Fruit fly (Drosophila melanogaster) whole organism, embryonic: ENCODE data around the gene CG6420.

Source experiments
- Antp ChIP-seq: fragments of 200-800 bp; sonication (Bioruptor generic); optimal IDR thresholded peaks from 3 replicates; lab custom pipeline; 2016; ENCODE audit warnings: missing biosample characterization, missing genetic modification characterization
- Bdp1 ChIP-seq: fragments of 200-800 bp; sonication (Bioruptor generic); optimal IDR thresholded peaks from 3 replicates; lab custom pipeline; 2016; ENCODE audit warnings: missing biosample characterization, missing genetic modification characterization
- CG12104 ChIP-seq: fragments of 200-800 bp; sonication (Bioruptor generic); optimal IDR thresholded peaks from 3 replicates; lab custom pipeline; 2016; ENCODE audit warnings: missing biosample characterization, missing genetic modification characterization
- CG12659 ChIP-seq: fragments of 200-800 bp; sonication (Bioruptor generic); optimal IDR thresholded peaks from 3 replicates; lab custom pipeline; 2017; ENCODE audit warnings: mild to moderate bottlenecking, missing biosample characterization, missing genetic modification reagents, missing genetic modification characterization
- CG12942 ChIP-seq: fragments of 200-800 bp; sonication (Bioruptor generic); optimal IDR thresholded peaks from 3 replicates; lab custom pipeline; 2016; ENCODE audit warnings: missing biosample characterization, missing genetic modification characterization
- CG13296 ChIP-seq: fragments of 200-800 bp; sonication (Bioruptor generic); optimal IDR thresholded peaks from 3 replicates; lab custom pipeline; 2018; ENCODE audit warnings: missing biosample characterization, mild to moderate bottlenecking, missing genetic modification characterization
- CG13624 ChIP-seq: fragments of 200-800 bp; sonication (Bioruptor generic); optimal IDR thresholded peaks from 2 replicates; lab custom pipeline; 2016; ENCODE audit warnings: missing biosample characterization, missing genetic modification characterization
- CG14860 ChIP-seq: fragments of 200-800 bp; sonication (Bioruptor generic); IDR thresholded peaks from 3 replicates; pipeline ENCODE4 v1.3.6; 2022; ENCODE audit warnings: missing biosample characterization, missing genetic modification characterization; ENCODE audit not compliant: partially characterized antibody
- CG15479 ChIP-seq: fragments of 200-800 bp; sonication (Bioruptor generic); optimal IDR thresholded peaks from 3 replicates; lab custom pipeline; 2019; ENCODE audit warnings: missing biosample characterization, mild to moderate bottlenecking, missing genetic modification characterization, moderate library complexity
- CG15514 ChIP-seq: fragments of 200-800 bp; sonication (Bioruptor generic); optimal IDR thresholded peaks from 3 replicates; lab custom pipeline; 2017; ENCODE audit warnings: missing biosample characterization, missing genetic modification characterization, mild to moderate bottlenecking, moderate library complexity, missing genetic modification reagents
- CG17829 ChIP-seq: fragments of 200-800 bp; optimal IDR thresholded peaks from 2 replicates; lab custom pipeline; 2019; ENCODE audit warnings: missing biosample characterization, mild to moderate bottlenecking, missing genetic modification characterization, moderate library complexity
- CG18011 ChIP-seq: fragments of 200-800 bp; sonication (Bioruptor generic); optimal IDR thresholded peaks from 2 replicates; lab custom pipeline; 2017; ENCODE audit warnings: missing biosample characterization, missing genetic modification characterization, mild to moderate bottlenecking, moderate library complexity, missing genotype
- CG18764 ChIP-seq: fragments of 200-800 bp; sonication (Bioruptor generic); optimal IDR thresholded peaks from 3 replicates; lab custom pipeline; 2016; ENCODE audit warnings: missing biosample characterization, missing genetic modification characterization
- CG31224 ChIP-seq: fragments of 200-800 bp; sonication (Bioruptor generic); IDR thresholded peaks from 2 replicates; pipeline ENCODE4 v1.3.6; 2022; ENCODE audit warnings: missing biosample characterization, missing genetic modification characterization
- CG42726 ChIP-seq: fragments of 200-800 bp; sonication (Bioruptor generic); IDR thresholded peaks from 2 replicates; pipeline ENCODE4 v1.3.6; 2022; ENCODE audit warnings: missing biosample characterization, missing genetic modification characterization; ENCODE audit not compliant: partially characterized antibody
- CG9797 ChIP-seq: fragments of 200-800 bp; sonication (Bioruptor generic); optimal IDR thresholded peaks from 3 replicates; lab custom pipeline; 2018; ENCODE audit warnings: missing biosample characterization, mild to moderate bottlenecking, missing genetic modification characterization
- E2f2 ChIP-seq: fragments of 200-800 bp; sonication (Bioruptor generic); IDR thresholded peaks from 2 replicates; pipeline ENCODE4 v1.3.6; 2022; ENCODE audit warnings: missing biosample characterization, missing genetic modification characterization
- Ets97D ChIP-seq: fragments of 200-800 bp; sonication (Bioruptor generic); optimal IDR thresholded peaks from 3 replicates; lab custom pipeline; 2016; ENCODE audit warnings: missing biosample characterization, missing genetic modification characterization
- Fer1 ChIP-seq: fragments of 200-800 bp; sonication (Bioruptor generic); optimal IDR thresholded peaks from 2 replicates; lab custom pipeline; 2017; ENCODE audit warnings: missing biosample characterization, mild to moderate bottlenecking, missing genetic modification characterization
- Fer2 ChIP-seq: fragments of 200-800 bp; sonication (Bioruptor generic); optimal IDR thresholded peaks from 2 replicates; lab custom pipeline; 2018; ENCODE audit warnings: missing biosample characterization, mild to moderate bottlenecking, missing genetic modification characterization, moderate library complexity
- Hmr ChIP-seq: fragments of 200-800 bp; sonication (Bioruptor generic); optimal IDR thresholded peaks from 3 replicates; lab custom pipeline; 2017; ENCODE audit warnings: mild to moderate bottlenecking, missing biosample characterization, missing genetic modification reagents, missing genetic modification characterization
- Jarid2 ChIP-seq: fragments of 200-800 bp; sonication (Bioruptor generic); optimal IDR thresholded peaks from 3 replicates; lab custom pipeline; 2017; ENCODE audit warnings: mild to moderate bottlenecking, missing biosample characterization, missing genetic modification reagents, missing genetic modification characterization
- MBD-R2 ChIP-seq: fragments of 200-800 bp; sonication (Bioruptor generic); IDR thresholded peaks from 2 replicates; pipeline ENCODE4 v1.3.6; 2022; ENCODE audit warnings: missing biosample characterization, missing genetic modification characterization
- MESR4 ChIP-seq: fragments of 200-800 bp; sonication (Bioruptor generic); optimal IDR thresholded peaks from 2 replicates; lab custom pipeline; 2018; ENCODE audit warnings: missing biosample characterization, mild to moderate bottlenecking, missing genetic modification characterization, moderate library complexity
- Med ChIP-seq: fragments of 200-800 bp; sonication (Bioruptor generic); peaks from one replicate; lab custom pipeline; 2016; ENCODE audit warnings: missing biosample characterization, missing genetic modification characterization, mild to moderate bottlenecking, inconsistent platforms, moderate library complexity
- NC2β ChIP-seq: fragments of 200-800 bp; sonication (Bioruptor generic); optimal IDR thresholded peaks from 2 replicates; lab custom pipeline; 2016; ENCODE audit warnings: missing biosample characterization, missing genetic modification characterization
- Optix ChIP-seq: fragments of 200-800 bp; sonication (Bioruptor generic); IDR thresholded peaks from 3 replicates; pipeline ENCODE4 v1.3.6; 2022; ENCODE audit warnings: missing biosample characterization, missing genetic modification characterization
- Sry-δ ChIP-seq: fragments of 200-800 bp; sonication (Bioruptor generic); optimal IDR thresholded peaks from 2 replicates; lab custom pipeline; 2016; ENCODE audit warnings: missing biosample characterization, missing genetic modification characterization
- abd-A ChIP-seq: fragments of 200-800 bp; sonication (Bioruptor generic); optimal IDR thresholded peaks from 3 replicates; lab custom pipeline; 2019; ENCODE audit warnings: missing biosample characterization, mild to moderate bottlenecking, missing genetic modification characterization, moderate library complexity
- ato ChIP-seq: fragments of 200-800 bp; sonication (Bioruptor generic); IDR thresholded peaks from 2 replicates; pipeline ENCODE4 v1.3.6; 2022; ENCODE audit warnings: missing biosample characterization, missing genetic modification characterization; ENCODE audit not compliant: partially characterized antibody
- bbx ChIP-seq: fragments of 200-800 bp; sonication (Bioruptor generic); IDR thresholded peaks from 2 replicates; pipeline ENCODE4 v1.3.6; 2022; ENCODE audit warnings: missing biosample characterization, missing genetic modification characterization; ENCODE audit not compliant: partially characterized antibody
- corto ChIP-seq: fragments of 200-800 bp; sonication (Bioruptor generic); optimal IDR thresholded peaks from 2 replicates; lab custom pipeline; 2016; ENCODE audit warnings: missing biosample characterization, mild to moderate bottlenecking, missing genetic modification characterization, moderate library complexity
- cwo ChIP-seq: fragments of 200-800 bp; sonication (Bioruptor generic); optimal IDR thresholded peaks from 3 replicates; lab custom pipeline; 2017; ENCODE audit warnings: missing biosample characterization, missing genetic modification characterization, mild to moderate bottlenecking, moderate library complexity, missing genetic modification reagents
- fd3F ChIP-seq: fragments of 200-800 bp; sonication (Bioruptor generic); optimal IDR thresholded peaks from 2 replicates; lab custom pipeline; 2018; ENCODE audit warnings: missing biosample characterization, mild to moderate bottlenecking, missing genetic modification characterization, moderate library complexity
- grau ChIP-seq: fragments of 200-800 bp; optimal IDR thresholded peaks from 3 replicates; lab custom pipeline; 2019; ENCODE audit warnings: missing biosample characterization, mild to moderate bottlenecking, missing genetic modification characterization, moderate library complexity
- h ChIP-seq: fragments of >200 bp; optimal IDR thresholded peaks from 2 replicates; lab custom pipeline; 2017
- hbn ChIP-seq: fragments of 200-800 bp; sonication (Bioruptor generic); IDR thresholded peaks from 2 replicates; pipeline ENCODE4 v1.3.6; 2022; ENCODE audit warnings: missing biosample characterization, missing genetic modification characterization; ENCODE audit not compliant: partially characterized antibody
- hkb ChIP-seq, 2 experiments: fragments of 200-800 bp in 1 of 2; fragments of >200 bp in 1 of 2; sonication (Bioruptor generic) in 1 of 2; IDR thresholded peaks in 1 of 2; optimal IDR thresholded peaks in 1 of 2; 2 replicates each; pipeline versions ENCODE4 v1.3.6 to Lab custom; 2017 to 2022; ENCODE audit warnings: missing biosample characterization in 1 of 2, missing genetic modification characterization in 1 of 2
- ind ChIP-seq: fragments of 200-800 bp; sonication (Bioruptor generic); optimal IDR thresholded peaks from 3 replicates; lab custom pipeline; 2016; ENCODE audit warnings: missing biosample characterization, missing genetic modification characterization
- jigr1 ChIP-seq: fragments of 200-800 bp; sonication (Bioruptor generic); IDR thresholded peaks from 3 replicates; pipeline ENCODE4 v1.3.6; 2022; ENCODE audit warnings: missing biosample characterization, missing genetic modification characterization
- jing ChIP-seq: fragments of 200-800 bp; sonication (Bioruptor generic); optimal IDR thresholded peaks from 2 replicates; lab custom pipeline; 2018; ENCODE audit warnings: missing biosample characterization, mild to moderate bottlenecking, missing genetic modification characterization
- knrl ChIP-seq: fragments of 200-800 bp; sonication (Bioruptor generic); IDR thresholded peaks from 3 replicates; pipeline ENCODE4 v1.3.6; 2022; ENCODE audit warnings: missing biosample characterization, missing genetic modification characterization; ENCODE audit not compliant: partially characterized antibody
- onecut ChIP-seq: fragments of 200-800 bp; sonication (Bioruptor generic); IDR thresholded peaks from 2 replicates; pipeline ENCODE4 v1.3.6; 2022; ENCODE audit warnings: missing biosample characterization, missing genetic modification characterization
- peb ChIP-seq: fragments of 200-800 bp; sonication (Bioruptor generic); IDR thresholded peaks from 2 replicates; pipeline ENCODE4 v1.3.6; 2022; ENCODE audit warnings: missing biosample characterization, missing genetic modification characterization
- psq ChIP-seq: fragments of 200-800 bp; sonication (Bioruptor generic); optimal IDR thresholded peaks from 2 replicates; lab custom pipeline; 2017; ENCODE audit warnings: missing biosample characterization, missing genetic modification characterization
- sens-2 ChIP-seq: fragments of 200-800 bp; sonication (Bioruptor generic); IDR thresholded peaks from 2 replicates; pipeline ENCODE4 v1.3.6; 2022; ENCODE audit warnings: missing biosample characterization, missing genetic modification characterization
- sisA ChIP-seq: fragments of 200-800 bp; sonication (Bioruptor generic); IDR thresholded peaks from 2 replicates; pipeline ENCODE4 v1.3.6; 2022; ENCODE audit warnings: missing biosample characterization, missing genetic modification characterization
- slbo ChIP-seq: fragments of 200-800 bp; sonication (Bioruptor generic); IDR thresholded peaks from 2 replicates; pipeline ENCODE4 v1.3.6; 2022; ENCODE audit warnings: missing biosample characterization, missing genetic modification characterization
- tgo ChIP-seq: fragments of 200-800 bp; sonication (Bioruptor generic); IDR thresholded peaks from 3 replicates; pipeline ENCODE4 v1.3.6; 2022; ENCODE audit warnings: missing biosample characterization, missing genetic modification characterization

CG6420 gene

DNA sequence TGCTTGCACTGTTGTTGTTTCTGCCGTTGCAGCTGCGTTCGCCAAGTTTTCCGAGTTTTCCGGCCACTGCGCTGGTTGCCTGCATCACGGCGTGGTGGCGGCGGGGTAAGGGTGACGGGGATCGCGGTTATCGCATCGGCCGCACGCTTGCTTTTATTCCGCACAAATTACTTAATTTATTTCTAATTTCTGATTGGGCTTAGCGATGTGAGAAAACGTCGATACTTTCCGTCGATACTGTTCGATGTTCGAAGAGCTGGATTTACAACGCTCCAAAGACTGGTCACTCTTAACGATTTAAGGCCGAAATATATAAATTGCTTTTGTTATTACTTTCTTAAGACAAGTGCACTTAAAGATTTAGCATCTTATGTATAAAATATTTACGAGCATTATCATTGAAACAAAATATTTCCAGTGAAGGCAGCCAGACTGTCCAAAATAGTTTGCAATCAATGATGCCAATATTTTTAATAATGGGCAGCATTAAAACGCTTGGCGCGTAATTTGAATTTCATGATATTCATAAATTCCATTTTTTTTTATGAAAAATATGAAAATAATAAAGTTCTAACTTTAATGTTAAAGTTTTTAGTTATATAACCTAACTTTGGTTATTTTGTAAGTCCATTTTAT, at the start of gene CG6420 (continued):
- no peak for TF ChIP-seq Bdp1 (GFP tag; lab: Kevin White, UChicago)
- TF ChIP-seq Ets97D (GFP tag; lab: Kevin White, UChicago): peak; percentile 69
- TF ChIP-seq Med (GFP tag; lab: Kevin White, UChicago): peak; percentile 87
- TF ChIP-seq CG17829 (tag; lab: Kevin White, UChicago): peak; percentile 48
- peak; percentile 88 for TF ChIP-seq bbx
- no peak for TF ChIP-seq CG18011 (GFP tag; lab: Kevin White, UChicago)
- no peak for TF ChIP-seq Fer1 (GFP tag; lab: Kevin White, UChicago)
- TF ChIP-seq CG31224: no peak
- no peak for TF ChIP-seq CG15479 (GFP tag; lab: Kevin White, UChicago)
- no peak for TF ChIP-seq CG13624 (GFP tag; lab: Kevin White, UChicago)
- TF ChIP-seq Jarid2 (GFP tag; lab: Kevin White, UChicago): no peak
- TF ChIP-seq Antp: no peak
- no peak for TF ChIP-seq NC2β (GFP tag; lab: Kevin White, UChicago)
- no peak for TF ChIP-seq ind
- no peak for TF ChIP-seq sens-2 (GFP tag; lab: Robert Waterston, UW)
- peak; percentile 89 for TF ChIP-seq Sry-δ (GFP tag; lab: Kevin White, UChicago)
- TF ChIP-seq cwo (GFP tag; lab: Kevin White, UChicago): no peak
- no peak for TF ChIP-seq CG12104
- no peak for TF ChIP-seq Fer2
- TF ChIP-seq grau: no peak
- TF ChIP-seq fd3F (GFP tag; lab: Kevin White, UChicago): no peak
- TF ChIP-seq ato: peak; percentile 73
- no peak for TF ChIP-seq peb (GFP tag; lab: Robert Waterston, UW)
- peak; percentile 90 for TF ChIP-seq CG42726 (GFP tag; lab: Robert Waterston, UW)
- TF ChIP-seq hkb (optimal IDR thresholded peaks at IDR 0.05; lab: Kevin White, UChicago): peak; percentile 83
- TF ChIP-seq hkb (GFP tag; IDR thresholded peaks at IDR 0.05; lab: Robert Waterston, UW): no peak
- no peak for TF ChIP-seq Optix (GFP tag; lab: Robert Waterston, UW)
- TF ChIP-seq psq (GFP tag; lab: Kevin White, UChicago): no peak
- no peak for TF ChIP-seq Hmr
- no peak for TF ChIP-seq jing
- TF ChIP-seq MESR4 (GFP tag; lab: Kevin White, UChicago): peak; percentile 91
- no peak; the same call in 1 of the 2 replicates for TF ChIP-seq onecut (GFP tag; lab: Robert Waterston, UW)
- no peak for TF ChIP-seq jigr1 (GFP tag; lab: Robert Waterston, UW)
- no peak for TF ChIP-seq tgo
- peak; percentile 75 for TF ChIP-seq MBD-R2 (GFP tag; lab: Robert Waterston, UW)
- peak; percentile 18 for TF ChIP-seq CG15514 (GFP tag; lab: Kevin White, UChicago)
- TF ChIP-seq CG12659 (GFP tag; lab: Kevin White, UChicago): peak; percentile 60
- no peak for TF ChIP-seq h (lab: Kevin White, UChicago)
- TF ChIP-seq CG14860 (GFP tag; lab: Robert Waterston, UW): peak; percentile 62
- no peak for TF ChIP-seq CG12942
- no peak for TF ChIP-seq abd-A (tag; lab: Kevin White, UChicago)
- TF ChIP-seq CG9797 (GFP tag; lab: Kevin White, UChicago): peak; percentile 55
- TF ChIP-seq sisA: no peak
- TF ChIP-seq corto (GFP tag; lab: Kevin White, UChicago): no peak
- TF ChIP-seq knrl (GFP tag; lab: Robert Waterston, UW): peak; percentile 88
- TF ChIP-seq slbo: no peak
- no peak for TF ChIP-seq CG13296 (GFP tag; lab: Kevin White, UChicago)
- TF ChIP-seq CG18764 (GFP tag; lab: Kevin White, UChicago): no peak
- TF ChIP-seq hbn (GFP tag; lab: Robert Waterston, UW): peak; percentile 91
- TF ChIP-seq E2f2 (GFP tag; lab: Robert Waterston, UW): peak; percentile 98
